Worm (Caenorhabditis elegans) whole organism, L2 larva: ENCODE results near the gene C17E7.9.
A peak's percentile ranks its signal among the peaks of the same experiment; 100 is the strongest.

Experiments used
- R02D3.7 ChIP-seq: fragments of 150-350 bp; optimal IDR thresholded peaks from 2 replicates; lab custom pipeline; 2014; ENCODE audit warnings: missing biosample characterization, missing genetic modification characterization
- Y55F3AM.14 ChIP-seq: fragments of 200-800 bp; sonication (Bioruptor generic); optimal IDR thresholded peaks from 2 replicates; lab custom pipeline; 2018; ENCODE audit warnings: mild to moderate bottlenecking, missing genetic modification characterization, missing compliant biosample characterization
- ZK546.5 ChIP-seq: sonication (generic microtip); optimal IDR thresholded peaks from 2 replicates; lab custom pipeline; 2017; ENCODE audit warnings: missing biosample characterization, missing genetic modification characterization
- alr-1 ChIP-seq: fragments of 150-350 bp; optimal IDR thresholded peaks from 2 replicates; lab custom pipeline; 2014; ENCODE audit warnings: missing biosample characterization, missing genetic modification characterization
- aly-2 ChIP-seq: fragments of 150-350 bp; optimal IDR thresholded peaks from 2 replicates; lab custom pipeline; 2014; ENCODE audit warnings: missing biosample characterization, missing genetic modification characterization
- blmp-1 ChIP-seq: sonication (generic microtip); optimal IDR thresholded peaks from 2 replicates; lab custom pipeline; 2017; ENCODE audit warnings: missing genetic modification characterization, mild to moderate bottlenecking, missing compliant biosample characterization, antibody characterized with exemption, moderate library complexity; ENCODE audit not compliant: insufficient read depth
- ceh-16 ChIP-seq: fragments of 150-350 bp; optimal IDR thresholded peaks from 2 replicates; lab custom pipeline; 2014; ENCODE audit warnings: missing biosample characterization, missing genetic modification characterization
- ceh-82 ChIP-seq: fragments of 150-350 bp; optimal IDR thresholded peaks from 2 replicates; lab custom pipeline; 2014; ENCODE audit warnings: missing biosample characterization, missing genetic modification characterization
- dmd-4 ChIP-seq: sonication (generic microtip); optimal IDR thresholded peaks from 2 replicates; lab custom pipeline; 2017; ENCODE audit warnings: missing biosample characterization, missing genetic modification characterization
- egl-27 ChIP-seq: sonication (generic microtip); optimal IDR thresholded peaks from 3 replicates; lab custom pipeline; 2017; ENCODE audit warnings: missing biosample characterization, missing genetic modification reagents, missing genetic modification characterization
- elt-1 ChIP-seq: fragments of 150-350 bp; optimal IDR thresholded peaks from 2 replicates; lab custom pipeline; 2014; ENCODE audit warnings: missing biosample characterization, missing genetic modification characterization
- elt-3 ChIP-seq: sonication (generic microtip); optimal IDR thresholded peaks from 2 replicates; lab custom pipeline; 2017; ENCODE audit warnings: missing biosample characterization, missing genetic modification characterization
- fos-1 ChIP-seq: fragments of 150-350 bp; optimal IDR thresholded peaks from 2 replicates; lab custom pipeline; 2014; ENCODE audit warnings: missing biosample characterization, missing genetic modification characterization
- gmeb-1 ChIP-seq: fragments of 150-350 bp; optimal IDR thresholded peaks from 2 replicates; lab custom pipeline; 2014; ENCODE audit warnings: missing biosample characterization, missing genetic modification characterization
- lin-11 ChIP-seq: fragments of 150-350 bp; sonication (generic microtip); optimal IDR thresholded peaks from 2 replicates; lab custom pipeline; 2014; ENCODE audit warnings: missing biosample characterization, missing genetic modification characterization, inconsistent platforms, mixed read lengths
- lin-39 ChIP-seq: fragments of 150-350 bp; optimal IDR thresholded peaks from 2 replicates; lab custom pipeline; 2014; ENCODE audit warnings: missing biosample characterization, missing genetic modification reagents, missing genetic modification characterization
- mab-5 ChIP-seq: fragments of 150-350 bp; optimal IDR thresholded peaks from 2 replicates; lab custom pipeline; 2014; ENCODE audit warnings: missing biosample characterization, missing genetic modification characterization
- mdl-1 ChIP-seq, 2 experiments: fragments of 150-350 bp in 1 of 2; sonication (generic microtip) in 1 of 2; optimal IDR thresholded peaks; 2 replicates each; lab custom pipeline; 2017; ENCODE audit warnings: missing biosample characterization in 2 of 2, missing genetic modification characterization in 2 of 2
- nhr-10 ChIP-seq: sonication (generic microtip); optimal IDR thresholded peaks from 2 replicates; lab custom pipeline; 2017; ENCODE audit warnings: missing biosample characterization, missing genetic modification characterization
- nhr-11 ChIP-seq: fragments of 150-350 bp; optimal IDR thresholded peaks from 2 replicates; lab custom pipeline; 2014; ENCODE audit warnings: missing biosample characterization, missing genetic modification characterization
- nhr-129 ChIP-seq: fragments of 150-350 bp; optimal IDR thresholded peaks from 2 replicates; lab custom pipeline; 2014; ENCODE audit warnings: missing biosample characterization, missing genetic modification characterization
- nhr-21 ChIP-seq: fragments of 150-350 bp; optimal IDR thresholded peaks from 2 replicates; lab custom pipeline; 2014; ENCODE audit warnings: missing biosample characterization, missing genetic modification characterization
- nhr-23 ChIP-seq: fragments of 150-350 bp; optimal IDR thresholded peaks from 2 replicates; lab custom pipeline; 2014; ENCODE audit warnings: missing biosample characterization, missing genetic modification reagents, missing genetic modification characterization
- nhr-6 ChIP-seq: fragments of 150-350 bp; optimal IDR thresholded peaks from 2 replicates; lab custom pipeline; 2014; ENCODE audit warnings: missing biosample characterization, missing genetic modification characterization
- nhr-77 ChIP-seq: fragments of 150-350 bp; optimal IDR thresholded peaks from 2 replicates; lab custom pipeline; 2014; ENCODE audit warnings: missing biosample characterization, missing genetic modification characterization
- peb-1 ChIP-seq: fragments of 150-350 bp; optimal IDR thresholded peaks from 2 replicates; lab custom pipeline; 2014; ENCODE audit warnings: missing biosample characterization, missing genetic modification characterization
- sem-4 ChIP-seq: fragments of 150-350 bp; optimal IDR thresholded peaks from 2 replicates; lab custom pipeline; 2014; ENCODE audit warnings: missing biosample characterization, missing genetic modification reagents, missing genetic modification characterization
- sma-3 ChIP-seq: sonication (generic microtip); optimal IDR thresholded peaks from 2 replicates; lab custom pipeline; 2016; ENCODE audit warnings: missing genetic modification reagents, missing genetic modification characterization, missing compliant biosample characterization
- sma-9 ChIP-seq, 2 experiments: fragments of 150-350 bp in 1 of 2; sonication (generic microtip) in 1 of 2; optimal IDR thresholded peaks; 2 replicates each; lab custom pipeline; 2014 to 2016; ENCODE audit warnings: missing genetic modification characterization in 2 of 2, mild to moderate bottlenecking in 1 of 2, missing biosample characterization in 1 of 2, missing compliant biosample characterization in 1 of 2, missing genetic modification reagents in 1 of 2, moderate library complexity in 1 of 2
- unc-39 ChIP-seq: fragments of 150-350 bp; optimal IDR thresholded peaks from 2 replicates; lab custom pipeline; 2014; ENCODE audit warnings: missing biosample characterization, missing genetic modification characterization
- unc-55 ChIP-seq: fragments of 150-350 bp; sonication (generic microtip); optimal IDR thresholded peaks from 3 replicates; lab custom pipeline; 2014; ENCODE audit warnings: missing biosample characterization, missing genetic modification reagents, missing genetic modification characterization
- zag-1 ChIP-seq: fragments of 150-350 bp; optimal IDR thresholded peaks from 2 replicates; lab custom pipeline; 2014; ENCODE audit warnings: missing biosample characterization, missing genetic modification characterization
- ztf-1 ChIP-seq: fragments of 200-800 bp; sonication (Bioruptor generic); conservative IDR thresholded peaks from 2 replicates; pipeline ENCODE4 v1.3.6; 2022; ENCODE audit warnings: missing genetic modification characterization, missing compliant biosample characterization
- ztf-11 ChIP-seq: sonication (generic microtip); optimal IDR thresholded peaks from 2 replicates; lab custom pipeline; 2017; ENCODE audit warnings: missing biosample characterization, missing genetic modification characterization
- ztf-4 ChIP-seq: fragments of 150-350 bp; optimal IDR thresholded peaks from 2 replicates; lab custom pipeline; 2014; ENCODE audit warnings: missing biosample characterization, missing genetic modification characterization

The C17E7.9 gene

ce11 chrV:3890761-3891160 lies at the start of gene C17E7.9:
Gene C17E7.9, minus strand, starts transcription at chrV:3890861.
- TF ChIP-seq lin-11 (no peak), egl-27 (no peak), dmd-4 (no peak)

- TF ChIP-seq mdl-1 (tag; optimal IDR thresholded peaks at IDR 0.05; lab: Kevin White, UChicago), result no peak
- no peak for TF ChIP-seq nhr-77 (tag; lab: Kevin White, UChicago)
- no peak for TF ChIP-seq ceh-16 (tag; lab: Kevin White, UChicago)
- TF ChIP-seq ZK546.5 (tag; lab: Kevin White, UChicago), result no peak
- no peak for TF ChIP-seq peb-1 (tag; lab: Kevin White, UChicago)
These were observed 48.1 kb upstream of the C17E7.9 start, which contains the start of gene cyp-35B1 for ce11 chrV:3938789-3939188. Gene cyp-35B1, plus strand, starts transcription at chrV:3939032.

ce11 chrV:3935892-3936478 lies 45.3 kb upstream of the C17E7.9 start, which contains the start of gene cyp-35A5:
Gene cyp-35A5, plus strand, starts transcription at chrV:3936326.
- TF ChIP-seq unc-39 (no peak), fos-1 (peak; percentile 7)

ce11 chrV:3931326-3931725 lies 40.7 kb upstream of the C17E7.9 start, which contains the start of gene srx-63:
Gene srx-63, plus strand, starts transcription at chrV:3931626.
- TF ChIP-seq lin-39 (tag; lab: Kevin White, UChicago) (no peak), ztf-4 (tag; lab: Kevin White, UChicago) (no peak), ceh-16 (tag; lab: Kevin White, UChicago) (no peak), alr-1 (tag; lab: Kevin White, UChicago) (no peak), nhr-6 (no peak), fos-1 (no peak), nhr-21 (tag; lab: Kevin White, UChicago) (no peak), R02D3.7 (tag; lab: Kevin White, UChicago) (no peak), aly-2 (tag; lab: Kevin White, UChicago) (no peak), nhr-10 (tag; lab: Kevin White, UChicago) (no peak), dmd-4 (no peak), Y55F3AM.14 (GFP tag; lab: Kevin White, UChicago) (no peak), peb-1 (tag; lab: Kevin White, UChicago) (no peak), ztf-1 (GFP tag; lab: Robert Waterston, UW) (no peak), unc-55 (no peak)

ce11 chrV:3929099-3929498 lies 38.4 kb upstream of the C17E7.9 start, which contains the start of gene srx-64:
Gene srx-64, plus strand, starts transcription at chrV:3929399.
- TF ChIP-seq ceh-82 (tag; lab: Kevin White, UChicago), result no peak
- TF ChIP-seq mab-5 (tag; lab: Kevin White, UChicago), result no peak
- TF ChIP-seq sma-9 (GFP tag; optimal IDR thresholded peaks at IDR 0.05; lab: Kevin White, UChicago), result no peak
- no peak for TF ChIP-seq sma-9 (tag; optimal IDR thresholded peaks at IDR 0.05; lab: Kevin White, UChicago)
- TF ChIP-seq, all 48 proteins: peak for 0

ce11 chrV:3927522-3927921 lies 36.9 kb upstream of the C17E7.9 start:
- no peak for TF ChIP-seq zag-1 (tag; lab: Kevin White, UChicago)
- no peak for TF ChIP-seq nhr-6
- TF ChIP-seq, all 48 proteins: peak for 0

- no peak for TF ChIP-seq fos-1
- TF ChIP-seq mdl-1 (tag; optimal IDR thresholded peaks at IDR 0.05; lab: Kevin White, UChicago), result no peak
- no peak for TF ChIP-seq lin-11
- no peak for TF ChIP-seq ceh-16 (tag; lab: Kevin White, UChicago)
- no peak for TF ChIP-seq egl-27
- no peak for TF ChIP-seq ceh-82 (tag; lab: Kevin White, UChicago)
- no peak for TF ChIP-seq nhr-11 (tag; lab: Kevin White, UChicago)
- TF ChIP-seq nhr-129 (tag; lab: Kevin White, UChicago), result no peak
These were observed 31.9 kb upstream of the C17E7.9 start for ce11 chrV:3922547-3922946.

ce11 chrV:3921635-3922034 lies 31.0 kb upstream of the C17E7.9 start, which contains the start of gene srx-65:
Gene srx-65, plus strand, starts transcription at chrV:3921935.
- no peak for TF ChIP-seq elt-3 (tag; lab: Kevin White, UChicago)
- no peak for TF ChIP-seq elt-1 (tag; lab: Kevin White, UChicago)
- TF ChIP-seq sma-3 (GFP tag; lab: Kevin White, UChicago), result no peak
- no peak for TF ChIP-seq blmp-1 (tag; lab: Kevin White, UChicago)
- no peak for TF ChIP-seq unc-39
- TF ChIP-seq lin-11, result no peak
- TF ChIP-seq nhr-23 (tag; lab: Kevin White, UChicago), result no peak
- no peak for TF ChIP-seq ztf-11 (tag; lab: Kevin White, UChicago)
- TF ChIP-seq sem-4 (tag; lab: Kevin White, UChicago), result no peak
- no peak for TF ChIP-seq egl-27
- no peak for TF ChIP-seq aly-2 (tag; lab: Kevin White, UChicago)
- TF ChIP-seq unc-55, result no peak
- TF ChIP-seq peb-1 (tag; lab: Kevin White, UChicago), result no peak
- no peak for TF ChIP-seq dmd-4
- TF ChIP-seq nhr-11 (tag; lab: Kevin White, UChicago), result no peak
- no peak for TF ChIP-seq ZK546.5 (tag; lab: Kevin White, UChicago)
- TF ChIP-seq nhr-129 (tag; lab: Kevin White, UChicago), result no peak
- no peak for TF ChIP-seq gmeb-1 (tag; lab: Kevin White, UChicago)
- no peak for TF ChIP-seq ztf-1 (GFP tag; lab: Robert Waterston, UW)
